Worm (Caenorhabditis elegans) whole organism, L4 larva: Measurements from ENCODE around the gene T23F2.2.

ENCODE experiments used
- T20F7.1 ChIP-seq: fragments of 200-800 bp; sonication (Bioruptor generic); optimal IDR thresholded peaks from 2 replicates; lab custom pipeline; 2018; ENCODE audit warnings: mild to moderate bottlenecking, missing genetic modification characterization, missing compliant biosample characterization
- Y48G9A.11 ChIP-seq: fragments of 200-800 bp; sonication (Bioruptor generic); IDR thresholded peaks from 2 replicates; pipeline ENCODE4 v1.3.6; 2022; ENCODE audit warnings: missing genetic modification reagents, missing genetic modification characterization, missing compliant biosample characterization
- ama-1 ChIP-seq: fragments of 150-350 bp; optimal IDR thresholded peaks from 2 replicates; lab custom pipeline; 2014; ENCODE audit warnings: inconsistent platforms, mixed read lengths
- arid-1 ChIP-seq: fragments of 200-800 bp; sonication (Bioruptor generic); conservative IDR thresholded peaks from 2 replicates; pipeline ENCODE4 v1.3.6; 2022; ENCODE audit warnings: missing genetic modification reagents, missing genetic modification characterization, missing compliant biosample characterization
- attf-4 ChIP-seq: sonication (generic microtip); optimal IDR thresholded peaks from 3 replicates; lab custom pipeline; 2017; ENCODE audit warnings: missing biosample characterization, missing genetic modification characterization
- ceh-32 ChIP-seq: sonication (generic microtip); optimal IDR thresholded peaks from 2 replicates; lab custom pipeline; 2016; ENCODE audit warnings: mild to moderate bottlenecking, missing genetic modification characterization, missing compliant biosample characterization; ENCODE audit not compliant: poor library complexity
- daf-16 ChIP-seq, 3 experiments: sonication (generic microtip); optimal IDR thresholded peaks; 2 replicates each; lab custom pipeline; 2016 to 2017; ENCODE audit warnings: missing genetic modification characterization in 3 of 3, missing genetic modification reagents in 3 of 3, mild to moderate bottlenecking in 2 of 3, missing compliant biosample characterization in 2 of 3, missing biosample characterization in 1 of 3, moderate library complexity in 1 of 3
- daf-19 ChIP-seq: fragments of 200-800 bp; sonication (Bioruptor generic); conservative IDR thresholded peaks from 2 replicates; pipeline ENCODE4 v1.3.6; 2022; ENCODE audit warnings: missing genetic modification characterization, missing compliant biosample characterization
- dmd-6 ChIP-seq: fragments of 200-800 bp; sonication (Bioruptor generic); IDR thresholded peaks from 2 replicates; pipeline ENCODE4 v1.3.6; 2022; ENCODE audit warnings: missing genetic modification reagents, missing genetic modification characterization, missing compliant biosample characterization
- dmd-8 ChIP-seq: fragments of 200-800 bp; sonication (Bioruptor generic); IDR thresholded peaks from 2 replicates; pipeline ENCODE4 v1.3.6; 2022; ENCODE audit warnings: missing genetic modification characterization, missing compliant biosample characterization
- dmd-9 ChIP-seq: fragments of 200-800 bp; sonication (Bioruptor generic); IDR thresholded peaks from 2 replicates; pipeline ENCODE4 v1.3.6; 2022; ENCODE audit warnings: missing genetic modification reagents, missing genetic modification characterization, missing compliant biosample characterization
- dpl-1 ChIP-seq: fragments of 150-350 bp; optimal IDR thresholded peaks from 2 replicates; lab custom pipeline; 2014; ENCODE audit warnings: missing biosample characterization, missing genetic modification reagents, missing genetic modification characterization
- dve-1 ChIP-seq: sonication (generic microtip); optimal IDR thresholded peaks from 2 replicates; lab custom pipeline; 2017; ENCODE audit warnings: antibody characterized with exemption, mild to moderate bottlenecking, missing genetic modification characterization, missing compliant biosample characterization; ENCODE audit not compliant: insufficient read depth
- fkh-10 ChIP-seq: fragments of 150-350 bp; optimal IDR thresholded peaks from 2 replicates; lab custom pipeline; 2014; ENCODE audit warnings: missing biosample characterization, missing genetic modification reagents, missing genetic modification characterization
- fos-1 ChIP-seq: fragments of 150-350 bp; optimal IDR thresholded peaks from 2 replicates; lab custom pipeline; 2014; ENCODE audit warnings: missing biosample characterization, missing genetic modification characterization
- gei-8 ChIP-seq: fragments of 200-800 bp; sonication (Bioruptor generic); optimal IDR thresholded peaks from 2 replicates; lab custom pipeline; 2018; ENCODE audit warnings: mild to moderate bottlenecking, missing genetic modification characterization, missing compliant biosample characterization
- hlh-11 ChIP-seq: fragments of 200-800 bp; sonication (Bioruptor generic); optimal IDR thresholded peaks from 2 replicates; lab custom pipeline; 2018; ENCODE audit warnings: mild to moderate bottlenecking, missing genetic modification characterization, missing compliant biosample characterization
- hlh-30 ChIP-seq: sonication (generic microtip); optimal IDR thresholded peaks from 2 replicates; lab custom pipeline; 2017; ENCODE audit warnings: antibody characterized with exemption, mild to moderate bottlenecking, missing genetic modification characterization, missing compliant biosample characterization; ENCODE audit not compliant: insufficient read depth
- hmg-1.1 ChIP-seq: fragments of 200-800 bp; sonication (Bioruptor generic); IDR thresholded peaks from 2 replicates; pipeline ENCODE4 v1.3.6; 2022; ENCODE audit warnings: missing genetic modification reagents, missing genetic modification characterization, missing compliant biosample characterization
- jun-1 ChIP-seq: fragments of 150-350 bp; optimal IDR thresholded peaks from 2 replicates; lab custom pipeline; 2014; ENCODE audit warnings: missing biosample characterization, missing genetic modification reagents, missing genetic modification characterization
- lin-1 ChIP-seq: fragments of 200-800 bp; sonication (Bioruptor generic); IDR thresholded peaks from 2 replicates; pipeline ENCODE4 v1.3.6; 2022; ENCODE audit warnings: missing genetic modification reagents, missing genetic modification characterization, missing compliant biosample characterization
- lin-13 ChIP-seq: fragments of 150-350 bp; optimal IDR thresholded peaks from 2 replicates; lab custom pipeline; 2014; ENCODE audit warnings: missing biosample characterization, missing genetic modification reagents, missing genetic modification characterization
- lin-29 ChIP-seq: fragments of 200-800 bp; sonication (Bioruptor generic); IDR thresholded peaks from 2 replicates; pipeline ENCODE4 v1.3.6; 2022; ENCODE audit warnings: missing genetic modification reagents, missing genetic modification characterization, missing compliant biosample characterization
- lin-38 ChIP-seq: fragments of 200-800 bp; sonication (Bioruptor generic); IDR thresholded peaks from 2 replicates; pipeline ENCODE4 v1.3.6; 2022; ENCODE audit warnings: missing genetic modification reagents, missing genetic modification characterization, missing compliant biosample characterization
- lsy-2 ChIP-seq, 2 experiments: fragments of 150-350 bp in 1 of 2; sonication (generic microtip) in 1 of 2; optimal IDR thresholded peaks; 2 replicates each; lab custom pipeline; 2014 to 2017; ENCODE audit warnings: missing biosample characterization in 2 of 2, missing genetic modification characterization in 2 of 2
- mes-2 ChIP-seq: sonication (generic microtip); optimal IDR thresholded peaks from 2 replicates; lab custom pipeline; 2016; ENCODE audit warnings: missing genotype, mild to moderate bottlenecking, missing genetic modification characterization, missing compliant biosample characterization; ENCODE audit not compliant: poor library complexity, severe bottlenecking
- mxl-3 ChIP-seq: fragments of 200-800 bp; sonication (Bioruptor generic); optimal IDR thresholded peaks from 2 replicates; lab custom pipeline; 2018; ENCODE audit warnings: mild to moderate bottlenecking, missing genetic modification characterization, missing compliant biosample characterization
- nhr-10 ChIP-seq: fragments of 150-350 bp; optimal IDR thresholded peaks from 2 replicates; lab custom pipeline; 2014; ENCODE audit warnings: missing biosample characterization, missing genetic modification characterization
- nhr-28 ChIP-seq: fragments of 150-350 bp; optimal IDR thresholded peaks from 2 replicates; lab custom pipeline; 2014; ENCODE audit warnings: missing biosample characterization, missing genetic modification characterization
- nhr-6 ChIP-seq: fragments of 150-350 bp; optimal IDR thresholded peaks from 2 replicates; lab custom pipeline; 2014; ENCODE audit warnings: missing biosample characterization, missing genetic modification characterization
- nhr-76 ChIP-seq: fragments of 150-350 bp; optimal IDR thresholded peaks from 2 replicates; lab custom pipeline; 2014; ENCODE audit warnings: missing biosample characterization, missing genetic modification characterization
- pqm-1 ChIP-seq: sonication (generic microtip); optimal IDR thresholded peaks from 2 replicates; lab custom pipeline; 2017; ENCODE audit warnings: missing biosample characterization, missing genetic modification characterization
- rbr-2 ChIP-seq: sonication (generic microtip); optimal IDR thresholded peaks from 2 replicates; lab custom pipeline; 2016; ENCODE audit warnings: missing genotype, missing genetic modification characterization, missing compliant biosample characterization
- sdz-12 ChIP-seq: fragments of 200-800 bp; sonication (Bioruptor generic); optimal IDR thresholded peaks from 2 replicates; lab custom pipeline; 2018; ENCODE audit warnings: mild to moderate bottlenecking, missing genetic modification characterization, missing compliant biosample characterization
- skn-1 ChIP-seq: fragments of 150-350 bp; optimal IDR thresholded peaks from 2 replicates; lab custom pipeline; 2014; ENCODE audit warnings: missing biosample characterization, missing genetic modification characterization
- unc-62 ChIP-seq, 3 experiments: fragments of 150-350 bp in 1 of 3; sonication (generic microtip); optimal IDR thresholded peaks in 2 of 3; peaks in 1 of 3; 1 replicate in 1 of 3; 2 replicates in 2 of 3; lab custom pipeline; 2014 to 2017; ENCODE audit warnings: missing biosample characterization in 3 of 3, missing genetic modification characterization in 3 of 3, missing genetic modification reagents in 3 of 3, missing genotype in 1 of 3
- vab-7 ChIP-seq: fragments of 200-800 bp; sonication (Bioruptor generic); IDR thresholded peaks from 2 replicates; pipeline ENCODE4 v1.3.6; 2022; ENCODE audit warnings: missing genetic modification reagents, missing genetic modification characterization, missing compliant biosample characterization
- zfp-3 ChIP-seq: fragments of 200-800 bp; sonication (Bioruptor generic); conservative IDR thresholded peaks from 2 replicates; pipeline ENCODE4 v1.3.6; 2022; ENCODE audit warnings: missing genetic modification reagents, missing genetic modification characterization, missing compliant biosample characterization
- zip-2 ChIP-seq: fragments of 150-350 bp; optimal IDR thresholded peaks from 2 replicates; lab custom pipeline; 2014; ENCODE audit warnings: missing biosample characterization, missing genetic modification characterization

The T23F2.2 gene

ce11 chrX:5479300-5479811, 25.7 kb downstream of the T23F2.2 start, which contains the start of gene dlg-1:
Gene dlg-1, plus strand, starts transcription at chrX:5479700.
- no peak for TF ChIP-seq daf-16 (GFP tag; optimal IDR thresholded peaks at IDR 0.05; lab: Kevin White, UChicago)
- TF ChIP-seq daf-16 (tag; optimal IDR thresholded peaks at IDR 0.05; lab: Kevin White, UChicago): peak; percentile 73
- no peak for TF ChIP-seq dmd-8 (GFP tag; lab: Robert Waterston, UW)
- peak in 1 of 2 experiments; percentile 97 for TF ChIP-seq unc-62 (GFP tag; optimal IDR thresholded peaks at IDR 0.05 in 1 of 2; lab: Kevin White, UChicago)
- TF ChIP-seq unc-62 (tag; optimal IDR thresholded peaks at IDR 0.05; lab: Kevin White, UChicago): no peak
- TF ChIP-seq T20F7.1 (GFP tag; lab: Kevin White, UChicago): no peak
- TF ChIP-seq nhr-28: peak; percentile 14
- TF ChIP-seq pqm-1 (tag; lab: Kevin White, UChicago): peak; percentile 5

ce11 chrX:5478875-5479274, 26.2 kb downstream of the T23F2.2 start:
- TF ChIP-seq dpl-1 (GFP tag; lab: Kevin White, UChicago): no peak
- no peak for TF ChIP-seq jun-1 (tag; lab: Kevin White, UChicago)
- TF ChIP-seq gei-8 (GFP tag; lab: Kevin White, UChicago): no peak
- TF ChIP-seq zip-2 (tag; lab: Kevin White, UChicago): no peak
- no peak for TF ChIP-seq zfp-3 (GFP tag; lab: Robert Waterston, UW)
- TF ChIP-seq hlh-30 (tag; lab: Kevin White, UChicago): no peak
- TF ChIP-seq, all 104 proteins: peak for 0

ce11 chrX:5477597-5477996, 27.5 kb downstream of the T23F2.2 start:
- TF ChIP-seq arid-1 (GFP tag; lab: Robert Waterston, UW) (no peak), mxl-3 (no peak), fos-1 (tag; lab: Kevin White, UChicago) (no peak), vab-7 (GFP tag; lab: Robert Waterston, UW) (no peak), Y48G9A.11 (no peak), daf-16 (GFP tag; optimal IDR thresholded peaks at IDR 0.05; lab: Kevin White, UChicago) (no peak), daf-16 (tag; optimal IDR thresholded peaks at IDR 0.05; lab: Kevin White, UChicago) (peak; percentile 53), lin-38 (GFP tag; lab: Robert Waterston, UW) (no peak), fkh-10 (GFP tag; lab: Kevin White, UChicago) (no peak), dmd-9 (no peak), nhr-28 (peak; percentile 50), hlh-30 (tag; lab: Kevin White, UChicago) (peak; percentile 15)

- TF ChIP-seq hlh-11 (tag; lab: Kevin White, UChicago): peak; percentile 57
- peak; percentile 83 for TF ChIP-seq pqm-1 (tag; lab: Kevin White, UChicago)
- TF ChIP-seq nhr-76 (tag; lab: Kevin White, UChicago): no peak
- TF ChIP-seq nhr-28: peak; percentile 26
- no peak for TF ChIP-seq daf-16 (GFP tag; optimal IDR thresholded peaks at IDR 0.05; lab: Kevin White, UChicago)
- peak; percentile 67 for TF ChIP-seq daf-16 (tag; optimal IDR thresholded peaks at IDR 0.05; lab: Kevin White, UChicago)
- peak; percentile 40 for TF ChIP-seq dve-1 (tag; lab: Kevin White, UChicago)
- peak; percentile 68 for TF ChIP-seq mxl-3
- no peak for TF ChIP-seq ama-1 (lab: Kevin White, UChicago)
- TF ChIP-seq dmd-6 (GFP tag; lab: Robert Waterston, UW): peak; percentile 42; the same call in 1 of the 2 replicates
- no peak for TF ChIP-seq skn-1 (tag; lab: Kevin White, UChicago)
Observed at ce11 chrX:5476357-5476756, 28.7 kb downstream of the T23F2.2 start.

ce11 chrX:5475164-5475576, 29.9 kb downstream of the T23F2.2 start:
- TF ChIP-seq nhr-10 (no peak), lin-13 (peak; percentile 0), ceh-32 (tag; lab: Kevin White, UChicago) (no peak), lsy-2 (tag; optimal IDR thresholded peaks at IDR 0.05; lab: Kevin White, UChicago) (peak; percentile 34 to 44), sdz-12 (GFP tag; lab: Kevin White, UChicago) (no peak), nhr-28 (peak; percentile 91), mxl-3 (peak; percentile 86), hlh-30 (tag; lab: Kevin White, UChicago) (peak; percentile 91), daf-19 (GFP tag; lab: Robert Waterston, UW) (no peak), lin-29 (GFP tag; lab: Robert Waterston, UW) (no peak), lin-1 (GFP tag; lab: Robert Waterston, UW) (0 out of 2 replicates have a peak, but pooled peaks have one; percentile 60), attf-4 (tag; lab: Kevin White, UChicago) (peak; percentile 36), hlh-11 (tag; lab: Kevin White, UChicago) (peak; percentile 90), arid-1 (GFP tag; lab: Robert Waterston, UW) (no peak), hmg-1.1 (GFP tag; lab: Robert Waterston, UW) (peak; percentile 69), skn-1 (tag; lab: Kevin White, UChicago) (no peak), mes-2 (peak; percentile 48), rbr-2 (tag; lab: Kevin White, UChicago) (peak; percentile 58), nhr-6 (peak; percentile 66), jun-1 (tag; lab: Kevin White, UChicago) (peak; percentile 22)
